Fruit fly (Drosophila melanogaster): ENCODE measurements around the gene Arpc5.

DNA sequence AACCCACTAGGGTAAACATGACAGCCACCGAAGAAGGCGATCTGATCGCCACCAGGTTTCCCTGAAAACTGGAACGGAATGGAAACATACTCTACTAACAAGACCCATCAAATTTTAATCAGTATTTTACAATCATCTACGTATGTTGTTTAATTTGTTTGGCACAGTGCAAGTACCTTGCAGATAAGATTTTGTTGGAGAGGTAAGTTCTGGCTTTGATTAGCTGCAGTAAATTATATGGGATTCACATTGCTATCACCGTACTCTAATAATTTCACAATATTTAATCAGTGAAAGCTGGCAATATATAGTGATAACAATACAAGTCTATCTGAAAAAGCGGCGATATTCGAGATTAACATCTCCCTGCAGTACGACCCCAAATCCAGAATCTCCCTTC is 15.3 kb upstream of the Arpc5 start, which contains the start of gene Cyp309a1:
- no peak for TF ChIP-seq EcR (GFP tag; optimal IDR thresholded peaks at IDR 0.05)
- TF ChIP-seq psq (optimal IDR thresholded peaks at IDR 0.05), result no peak
- TF ChIP-seq pan (optimal IDR thresholded peaks at IDR 0.05), result no peak
- no peak for TF ChIP-seq usp (GFP tag; optimal IDR thresholded peaks at IDR 0.05)
